Worm (Caenorhabditis elegans) whole organism, L3 larva: ENCODE results near the gene Y57E12B.4.
A peak's percentile ranks its signal among the peaks of the same experiment; 100 is the strongest.

Source experiments
- R02D3.7 ChIP-seq: fragments of 150-350 bp; optimal IDR thresholded peaks from 2 replicates; lab custom pipeline; 2014; ENCODE audit warnings: missing biosample characterization, missing genetic modification characterization
- ZK546.5 ChIP-seq: sonication (generic microtip); optimal IDR thresholded peaks from 2 replicates; lab custom pipeline; 2017; ENCODE audit warnings: missing biosample characterization, missing genetic modification characterization
- aly-2 ChIP-seq: fragments of 150-350 bp; optimal IDR thresholded peaks from 2 replicates; lab custom pipeline; 2014; ENCODE audit warnings: missing biosample characterization, missing genetic modification characterization
- ceh-16 ChIP-seq: sonication (generic microtip); optimal IDR thresholded peaks from 2 replicates; lab custom pipeline; 2017; ENCODE audit warnings: missing biosample characterization, missing genetic modification characterization
- ceh-28 ChIP-seq: fragments of 150-350 bp; optimal IDR thresholded peaks from 2 replicates; lab custom pipeline; 2014; ENCODE audit warnings: missing biosample characterization, missing genetic modification reagents, missing genetic modification characterization
- ceh-82 ChIP-seq: fragments of 150-350 bp; optimal IDR thresholded peaks from 2 replicates; lab custom pipeline; 2014; ENCODE audit warnings: missing biosample characterization, missing genetic modification characterization
- ceh-9 ChIP-seq: sonication (generic microtip); optimal IDR thresholded peaks from 2 replicates; lab custom pipeline; 2018; ENCODE audit warnings: missing biosample characterization, missing genetic modification characterization
- daf-12 ChIP-seq: fragments of 150-350 bp; optimal IDR thresholded peaks from 2 replicates; lab custom pipeline; 2014; ENCODE audit warnings: missing biosample characterization, missing genetic modification reagents, missing genetic modification characterization
- egl-27 ChIP-seq: sonication (generic microtip); optimal IDR thresholded peaks from 4 replicates; lab custom pipeline; 2017; ENCODE audit warnings: missing biosample characterization, missing genetic modification reagents, missing genetic modification characterization
- egl-5 ChIP-seq: fragments of 150-350 bp; optimal IDR thresholded peaks from 2 replicates; lab custom pipeline; 2017; ENCODE audit warnings: missing biosample characterization, missing genetic modification reagents, missing genetic modification characterization, inconsistent platforms
- elt-2 ChIP-seq: sonication (generic microtip); optimal IDR thresholded peaks from 2 replicates; lab custom pipeline; 2016; ENCODE audit warnings: missing genetic modification reagents, mild to moderate bottlenecking, missing genetic modification characterization, missing compliant biosample characterization
- elt-3 ChIP-seq, 3 experiments: fragments of 150-350 bp in 1 of 3; sonication (generic microtip) in 2 of 3; optimal IDR thresholded peaks; 2 replicates in 2 of 3; 4 replicates in 1 of 3; lab custom pipeline; 2014 to 2017; ENCODE audit warnings: missing biosample characterization in 3 of 3, missing genetic modification characterization in 3 of 3
- eor-1 ChIP-seq, 2 experiments: fragments of 150-350 bp; optimal IDR thresholded peaks; 2 replicates each; lab custom pipeline; 2014 to 2018; ENCODE audit warnings: missing biosample characterization in 2 of 2, missing genetic modification characterization in 2 of 2
- hmg-11 ChIP-seq: sonication (generic microtip); optimal IDR thresholded peaks from 2 replicates; lab custom pipeline; 2016; ENCODE audit warnings: missing genetic modification characterization, missing compliant biosample characterization
- jun-1 ChIP-seq: fragments of 150-350 bp; optimal IDR thresholded peaks from 2 replicates; lab custom pipeline; 2014; ENCODE audit warnings: missing biosample characterization, missing genetic modification reagents, missing genetic modification characterization
- lin-15B ChIP-seq: fragments of 150-350 bp; optimal IDR thresholded peaks from 2 replicates; lab custom pipeline; 2014; ENCODE audit warnings: missing biosample characterization, missing genetic modification characterization
- lin-39 ChIP-seq: fragments of 150-350 bp; optimal IDR thresholded peaks from 2 replicates; lab custom pipeline; 2018; ENCODE audit warnings: missing biosample characterization, missing genetic modification reagents, missing genetic modification characterization
- lsy-12 ChIP-seq: sonication (generic microtip); optimal IDR thresholded peaks from 2 replicates; lab custom pipeline; 2016; ENCODE audit warnings: mild to moderate bottlenecking, missing genetic modification characterization, missing compliant biosample characterization
- nfya-1 ChIP-seq: sonication (generic microtip); optimal IDR thresholded peaks from 2 replicates; lab custom pipeline; 2017; ENCODE audit warnings: missing genetic modification characterization, mild to moderate bottlenecking, missing compliant biosample characterization, antibody characterized with exemption, moderate library complexity; ENCODE audit not compliant: insufficient read depth
- nhr-11 ChIP-seq: fragments of 150-350 bp; optimal IDR thresholded peaks from 2 replicates; lab custom pipeline; 2014; ENCODE audit warnings: missing biosample characterization, missing genetic modification characterization
- nhr-25 ChIP-seq: sonication (generic microtip); optimal IDR thresholded peaks from 2 replicates; lab custom pipeline; 2017; ENCODE audit warnings: missing biosample characterization, missing genetic modification characterization
- nhr-28 ChIP-seq: fragments of 150-350 bp; optimal IDR thresholded peaks from 2 replicates; lab custom pipeline; 2014; ENCODE audit warnings: missing biosample characterization, missing genetic modification characterization
- nhr-43 ChIP-seq: sonication (generic microtip); optimal IDR thresholded peaks from 2 replicates; lab custom pipeline; 2016; ENCODE audit warnings: mild to moderate bottlenecking, missing genetic modification characterization, missing compliant biosample characterization; ENCODE audit not compliant: poor library complexity, severe bottlenecking
- nhr-76 ChIP-seq: fragments of 150-350 bp; sonication (generic microtip); optimal IDR thresholded peaks from 5 replicates; lab custom pipeline; 2014; ENCODE audit warnings: missing biosample characterization, missing genetic modification characterization
- nhr-77 ChIP-seq: fragments of 150-350 bp; optimal IDR thresholded peaks from 2 replicates; lab custom pipeline; 2014; ENCODE audit warnings: missing biosample characterization, missing genetic modification characterization
- sea-2 ChIP-seq: fragments of 150-350 bp; sonication (generic microtip); optimal IDR thresholded peaks from 4 replicates; lab custom pipeline; 2014; ENCODE audit warnings: missing biosample characterization, missing genetic modification reagents, missing genetic modification characterization
- skn-1 ChIP-seq: fragments of 150-350 bp; optimal IDR thresholded peaks from 2 replicates; lab custom pipeline; 2014; ENCODE audit warnings: missing biosample characterization, missing genetic modification characterization
- tbx-2 ChIP-seq: sonication (generic microtip); optimal IDR thresholded peaks from 2 replicates; lab custom pipeline; 2016; ENCODE audit warnings: mild to moderate bottlenecking, missing genetic modification characterization, missing compliant biosample characterization
- unc-39 ChIP-seq: sonication (generic microtip); optimal IDR thresholded peaks from 4 replicates; lab custom pipeline; 2017; ENCODE audit warnings: missing biosample characterization, missing genetic modification characterization
- unc-62 ChIP-seq: fragments of 150-350 bp; sonication (generic microtip); optimal IDR thresholded peaks from 4 replicates; lab custom pipeline; 2014; ENCODE audit warnings: missing biosample characterization, missing genetic modification reagents, missing genetic modification characterization
- zag-1 ChIP-seq: fragments of 150-350 bp; optimal IDR thresholded peaks from 2 replicates; lab custom pipeline; 2014; ENCODE audit warnings: missing biosample characterization, missing genetic modification characterization
- ztf-11 ChIP-seq: fragments of 150-350 bp; optimal IDR thresholded peaks from 2 replicates; lab custom pipeline; 2014; ENCODE audit warnings: missing biosample characterization, missing genetic modification characterization

Y57E12B.4 gene

ce11 chrV:6919251-6919650, 28.1 kb downstream of the Y57E12B.4 start:
- TF ChIP-seq ZK546.5 = no peak
- TF ChIP-seq jun-1 (tag; lab: Kevin White, UChicago) = no peak
- TF ChIP-seq lin-39 = no peak
- no peak for TF ChIP-seq ceh-16 (tag; lab: Kevin White, UChicago)
- TF ChIP-seq tbx-2 (tag; lab: Kevin White, UChicago) = no peak
- no peak for TF ChIP-seq nfya-1
- TF ChIP-seq, all 47 proteins: peak for 0

ce11 chrV:6917280-6917679, 30.1 kb downstream of the Y57E12B.4 start:
- TF ChIP-seq egl-5 (tag; lab: Kevin White, UChicago) = no peak
- TF ChIP-seq ceh-16 (tag; lab: Kevin White, UChicago) = no peak
- TF ChIP-seq unc-62 = no peak
- no peak for TF ChIP-seq ztf-11 (tag; lab: Kevin White, UChicago)

DNA sequence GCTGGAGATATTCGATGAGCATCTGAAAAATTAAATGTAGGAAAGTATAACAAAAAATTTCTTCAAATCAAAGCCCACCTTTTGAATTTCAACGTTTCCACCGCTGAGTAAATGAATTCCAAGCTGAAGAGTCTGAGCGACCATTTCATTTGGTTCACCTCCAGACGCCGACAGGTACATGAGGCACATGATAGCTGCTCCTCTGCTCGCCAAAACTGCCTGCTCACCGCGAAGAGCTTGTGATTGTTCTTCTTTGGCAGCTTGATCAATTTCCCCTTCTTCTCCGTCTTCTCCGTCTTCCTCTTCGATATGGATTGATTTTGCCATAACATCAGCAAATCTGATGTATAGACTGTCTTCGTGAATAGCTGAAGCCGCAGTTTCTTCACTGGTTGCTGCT, 40.9 kb downstream of the Y57E12B.4 start:
- TF ChIP-seq lsy-12 (tag; lab: Kevin White, UChicago) = no peak
- TF ChIP-seq nhr-77 (tag; lab: Kevin White, UChicago) = no peak
- TF ChIP-seq aly-2 = no peak
- TF ChIP-seq sea-2 (GFP tag; lab: Kevin White, UChicago) = no peak
- no peak for TF ChIP-seq eor-1 (tag; optimal IDR thresholded peaks at IDR 0.05; lab: Kevin White, UChicago)
- TF ChIP-seq ceh-28 (tag; lab: Kevin White, UChicago) = no peak
- no peak for TF ChIP-seq tbx-2 (tag; lab: Kevin White, UChicago)
- no peak for TF ChIP-seq ceh-16 (tag; lab: Kevin White, UChicago)
- no peak for TF ChIP-seq elt-3 (tag; optimal IDR thresholded peaks at IDR 0.05; lab: Kevin White, UChicago)
- TF ChIP-seq hmg-11 (tag; lab: Kevin White, UChicago) = no peak
- no peak for TF ChIP-seq nhr-43 (tag; lab: Kevin White, UChicago)
- TF ChIP-seq lin-15B (tag; lab: Kevin White, UChicago) = no peak
- TF ChIP-seq nfya-1 = no peak
- TF ChIP-seq R02D3.7 (tag; lab: Kevin White, UChicago) = no peak
- no peak for TF ChIP-seq ZK546.5
- no peak for TF ChIP-seq nhr-11
- no peak for TF ChIP-seq ceh-82 (tag; lab: Kevin White, UChicago)
- no peak for TF ChIP-seq nhr-76
- no peak for TF ChIP-seq daf-12 (tag; lab: Kevin White, UChicago)

- TF ChIP-seq nhr-28 (tag; lab: Kevin White, UChicago) = no peak
- TF ChIP-seq lin-15B (tag; lab: Kevin White, UChicago) = no peak
- TF ChIP-seq nhr-43 (tag; lab: Kevin White, UChicago) = no peak
- TF ChIP-seq eor-1 (tag; optimal IDR thresholded peaks at IDR 0.05; lab: Kevin White, UChicago) = no peak
- no peak for TF ChIP-seq ZK546.5
- TF ChIP-seq egl-27 = no peak
- no peak for TF ChIP-seq egl-5 (tag; lab: Kevin White, UChicago)
- no peak for TF ChIP-seq lsy-12 (tag; lab: Kevin White, UChicago)
- TF ChIP-seq ceh-9 (tag; lab: Kevin White, UChicago) = no peak
- TF ChIP-seq ztf-11 (tag; lab: Kevin White, UChicago) = no peak
- no peak for TF ChIP-seq hmg-11 (tag; lab: Kevin White, UChicago)
- no peak for TF ChIP-seq nhr-76
- no peak for TF ChIP-seq R02D3.7 (tag; lab: Kevin White, UChicago)
- no peak for TF ChIP-seq lin-39
- no peak for TF ChIP-seq ceh-82 (tag; lab: Kevin White, UChicago)
- TF ChIP-seq zag-1 (tag; lab: Kevin White, UChicago) = no peak
- TF ChIP-seq unc-39 (tag; lab: Kevin White, UChicago) = no peak
- TF ChIP-seq nfya-1 = no peak
- no peak for TF ChIP-seq ceh-16 (tag; lab: Kevin White, UChicago)
Observed at ce11 chrV:6901943-6902549, 45.3 kb downstream of the Y57E12B.4 start.

DNA sequence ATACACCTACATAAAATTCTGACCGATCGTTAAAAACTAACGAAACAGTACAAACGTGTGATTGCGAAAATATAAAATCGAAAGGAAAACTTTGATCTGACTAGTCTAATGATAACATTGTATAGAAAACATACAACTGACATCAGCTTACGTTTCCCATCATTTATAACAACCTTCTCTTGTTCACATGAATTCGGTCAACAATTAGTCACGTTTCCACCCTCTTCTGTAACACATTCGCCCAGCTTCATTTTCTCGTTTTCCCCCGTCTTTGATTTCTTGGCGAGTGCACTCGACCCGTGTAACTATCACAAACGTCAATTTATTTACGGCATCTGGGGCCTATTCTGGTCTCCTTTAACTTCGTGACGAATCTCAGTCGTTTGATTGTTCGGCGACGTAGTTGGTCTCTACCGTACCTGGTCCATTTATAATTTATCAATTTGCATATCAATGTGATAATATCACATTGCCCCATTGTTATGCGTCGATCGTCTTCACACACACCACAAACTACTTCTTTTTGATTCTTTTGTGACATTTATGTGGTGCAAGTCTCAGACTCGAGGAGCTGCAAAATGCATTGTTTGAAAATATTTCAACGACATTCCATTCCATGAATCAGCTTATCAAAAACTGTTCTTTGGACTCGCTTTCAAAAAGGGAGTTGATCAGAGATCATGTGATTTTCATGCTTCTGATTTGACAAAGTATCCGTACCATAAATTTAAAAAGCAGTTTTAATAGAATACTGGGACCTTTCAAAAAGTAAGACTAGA, 46.3 kb downstream of the Y57E12B.4 start:
- TF ChIP-seq nhr-25 (peak; percentile 39), skn-1 (tag; lab: Kevin White, UChicago) (no peak), elt-2 (tag; lab: Kevin White, UChicago) (peak; percentile 46)
- TF ChIP-seq, all 47 proteins: peak for 2
